Worm (Caenorhabditis elegans) whole organism, L1 larva: ENCODE data around the gene sup-26.

ENCODE experiments used
- alr-1 ChIP-seq: fragments of 200-800 bp; sonication (Bioruptor generic); optimal IDR thresholded peaks from 2 replicates; lab custom pipeline; 2018; ENCODE audit warnings: borderline replicate concordance, mild to moderate bottlenecking, missing genetic modification characterization, missing compliant biosample characterization
- ceh-88 ChIP-seq: fragments of 200-800 bp; sonication (Bioruptor generic); IDR thresholded peaks from 2 replicates; pipeline ENCODE4 v1.3.6; 2022; ENCODE audit warnings: missing genetic modification characterization, missing compliant biosample characterization
- dpl-1 ChIP-seq, 3 experiments: fragments of 150-350 bp in 2 of 3; sonication (generic microtip) in 1 of 3; optimal IDR thresholded peaks; 2 replicates each; lab custom pipeline; 2014 to 2017; ENCODE audit warnings: missing biosample characterization in 3 of 3, missing genetic modification characterization in 3 of 3, missing genetic modification reagents in 3 of 3
- elt-3 ChIP-seq, 6 experiments: fragments of 150-350 bp in 1 of 6; sonication (generic microtip); optimal IDR thresholded peaks; 2 replicates each; lab custom pipeline; 2017 to 2018; ENCODE audit warnings: missing biosample characterization in 6 of 6, missing genetic modification characterization in 6 of 6, inconsistent platforms in 1 of 6
- hlh-4 ChIP-seq: sonication (generic microtip); optimal IDR thresholded peaks from 2 replicates; lab custom pipeline; 2016; ENCODE audit warnings: mild to moderate bottlenecking, missing genetic modification characterization, missing compliant biosample characterization
- hpl-2 ChIP-seq: fragments of 150-350 bp; optimal IDR thresholded peaks from 2 replicates; lab custom pipeline; 2014; ENCODE audit warnings: missing biosample characterization, missing genetic modification reagents, missing genetic modification characterization
- lin-14 ChIP-seq: fragments of 200-800 bp; sonication (Bioruptor generic); optimal IDR thresholded peaks from 2 replicates; lab custom pipeline; 2018; ENCODE audit warnings: mild to moderate bottlenecking, missing genetic modification characterization, moderate library complexity, missing compliant biosample characterization
- lir-3 ChIP-seq: sonication (generic microtip); optimal IDR thresholded peaks from 2 replicates; lab custom pipeline; 2016; ENCODE audit warnings: mild to moderate bottlenecking, missing genetic modification characterization, moderate library complexity, missing compliant biosample characterization; ENCODE audit not compliant: poor library complexity
- mef-2 ChIP-seq: fragments of 150-350 bp; optimal IDR thresholded peaks from 2 replicates; lab custom pipeline; 2014; ENCODE audit warnings: missing biosample characterization, missing genetic modification characterization
- nhr-20 ChIP-seq: sonication (generic microtip); optimal IDR thresholded peaks from 2 replicates; lab custom pipeline; 2016; ENCODE audit warnings: mild to moderate bottlenecking, missing genetic modification characterization, missing compliant biosample characterization
- nhr-28 ChIP-seq: fragments of 150-350 bp; optimal IDR thresholded peaks from 2 replicates; lab custom pipeline; 2014; ENCODE audit warnings: missing biosample characterization, missing genetic modification characterization
- nhr-71 ChIP-seq: sonication (generic microtip); optimal IDR thresholded peaks from 2 replicates; lab custom pipeline; 2016; ENCODE audit warnings: mild to moderate bottlenecking, missing genetic modification characterization, moderate library complexity, missing compliant biosample characterization
- nhr-84 ChIP-seq: sonication (generic microtip); optimal IDR thresholded peaks from 2 replicates; lab custom pipeline; 2017; ENCODE audit warnings: missing biosample characterization, missing genetic modification characterization
- nhr-85 ChIP-seq: sonication (generic microtip); peaks from one replicate; lab custom pipeline; 2016; ENCODE audit warnings: missing genetic modification characterization, inconsistent platforms, missing compliant biosample characterization
- pqm-1 ChIP-seq: sonication (generic microtip); optimal IDR thresholded peaks from 3 replicates; lab custom pipeline; 2017; ENCODE audit warnings: missing biosample characterization, missing genetic modification characterization
- rnt-1 ChIP-seq: sonication (generic microtip); optimal IDR thresholded peaks from 2 replicates; lab custom pipeline; 2016; ENCODE audit warnings: mild to moderate bottlenecking, missing genetic modification characterization, moderate library complexity, missing compliant biosample characterization
- snpc-4 ChIP-seq: fragments of 150-350 bp; optimal IDR thresholded peaks from 2 replicates; lab custom pipeline; 2014; ENCODE audit warnings: missing biosample characterization, missing genetic modification characterization
- unc-30 ChIP-seq: sonication (generic microtip); optimal IDR thresholded peaks from 2 replicates; lab custom pipeline; 2017; ENCODE audit warnings: missing biosample characterization, missing genetic modification characterization
- xbp-1 ChIP-seq: sonication (generic microtip); optimal IDR thresholded peaks from 2 replicates; lab custom pipeline; 2016; ENCODE audit warnings: missing genetic modification characterization, missing compliant biosample characterization

The sup-26 gene

DNA sequence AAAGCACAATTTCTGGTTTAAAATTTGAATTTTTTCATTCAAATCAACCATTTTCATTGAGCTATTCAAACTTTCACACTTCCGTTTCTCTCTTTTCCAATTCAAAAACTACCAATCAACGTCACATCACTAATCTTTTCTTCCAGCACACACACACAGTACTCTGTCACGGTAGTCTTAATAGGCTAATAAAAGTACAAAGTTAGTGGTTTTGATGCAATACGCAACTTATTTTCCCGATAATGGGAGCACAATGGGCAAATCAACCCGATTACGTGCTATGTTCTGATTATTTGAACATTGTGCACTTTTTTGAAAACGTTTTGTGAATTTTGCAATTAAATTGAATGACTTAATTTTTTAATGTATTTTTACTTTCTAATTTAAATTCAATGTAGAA lies 52.7 kb downstream of the sup-26 start:
- TF ChIP-seq snpc-4: no peak
- no peak for TF ChIP-seq nhr-20 (tag; lab: Kevin White, UChicago)
- no peak for TF ChIP-seq unc-30 (tag; lab: Kevin White, UChicago)
- TF ChIP-seq lin-14: no peak
- TF ChIP-seq hpl-2: no peak
- TF ChIP-seq nhr-71 (tag; lab: Kevin White, UChicago): no peak
- no peak for TF ChIP-seq lir-3
- no peak for TF ChIP-seq xbp-1 (tag; lab: Kevin White, UChicago)
- TF ChIP-seq pqm-1 (tag; lab: Kevin White, UChicago): no peak
- no peak for TF ChIP-seq ceh-88 (GFP tag; lab: Robert Waterston, UW)
- no peak for TF ChIP-seq dpl-1 (GFP tag; optimal IDR thresholded peaks at IDR 0.05; lab: Kevin White, UChicago)
- TF ChIP-seq nhr-28 (tag; lab: Kevin White, UChicago): no peak
- TF ChIP-seq hlh-4 (tag; lab: Kevin White, UChicago): no peak
- no peak for TF ChIP-seq mef-2 (tag; lab: Kevin White, UChicago)
- TF ChIP-seq nhr-85 (tag; lab: Kevin White, UChicago): no peak
- no peak for TF ChIP-seq nhr-84 (tag; lab: Kevin White, UChicago)
- no peak for TF ChIP-seq elt-3 (tag; optimal IDR thresholded peaks at IDR 0.05; lab: Kevin White, UChicago)
- TF ChIP-seq alr-1 (tag; lab: Kevin White, UChicago): no peak
- no peak for TF ChIP-seq rnt-1 (tag; lab: Kevin White, UChicago)
- TF ChIP-seq, all 84 proteins: peak for 0
